Fruit fly (Drosophila melanogaster) whole organism, wandering third instar larva: ENCODE data around the gene CG10283.

Experiments
- Abd-B ChIP-seq: fragments of >200 bp; optimal IDR thresholded peaks from 2 replicates; lab custom pipeline; 2017; ENCODE audit warnings: missing biosample characterization, missing genetic modification characterization
- CG9705 ChIP-seq: fragments of 200-800 bp; sonication (Bioruptor generic); optimal IDR thresholded peaks from 2 replicates; lab custom pipeline; 2018; ENCODE audit warnings: missing biosample characterization, mild to moderate bottlenecking, missing genetic modification characterization
- CrebA ChIP-seq: fragments of 200-800 bp; sonication (Bioruptor generic); optimal IDR thresholded peaks from 2 replicates; lab custom pipeline; 2016; ENCODE audit warnings: missing biosample characterization, mild to moderate bottlenecking, missing genetic modification characterization, borderline replicate concordance
- Dfd ChIP-seq: fragments of >200 bp; optimal IDR thresholded peaks from 2 replicates; lab custom pipeline; 2017; ENCODE audit warnings: missing biosample characterization, missing genetic modification characterization
- Dif ChIP-seq: fragments of 200-275, 200-300 bp; sonication (Bioruptor generic); optimal IDR thresholded peaks from 2 replicates; lab custom pipeline; 2018; ENCODE audit warnings: missing biosample characterization, missing genetic modification characterization; ENCODE audit not compliant: partially characterized antibody
- GATAd ChIP-seq: sonication (Bioruptor generic); optimal IDR thresholded peaks from 2 replicates; lab custom pipeline; 2016; ENCODE audit warnings: missing biosample characterization, missing genetic modification characterization
- HLH106 ChIP-seq: fragments of 200-800 bp; optimal IDR thresholded peaks from 3 replicates; lab custom pipeline; 2019; ENCODE audit warnings: missing biosample characterization, mild to moderate bottlenecking, missing genetic modification characterization, moderate library complexity
- Hr78 ChIP-seq: fragments of >200 bp; optimal IDR thresholded peaks from 2 replicates; lab custom pipeline; 2017; ENCODE audit warnings: missing biosample characterization, missing genetic modification characterization
- Hr83 ChIP-seq: fragments of 200-300 bp; sonication (Bioruptor generic); optimal IDR thresholded peaks from 2 replicates; lab custom pipeline; 2016; ENCODE audit warnings: missing biosample characterization, mild to moderate bottlenecking, missing genetic modification characterization, moderate library complexity; ENCODE audit not compliant: poor library complexity, severe bottlenecking
- Jra ChIP-seq: sonication (Bioruptor generic); optimal IDR thresholded peaks from 2 replicates; lab custom pipeline; 2016; ENCODE audit warnings: missing biosample characterization, missing genetic modification characterization
- Myc ChIP-seq: fragments of >200 bp; optimal IDR thresholded peaks from 2 replicates; lab custom pipeline; 2017
- N ChIP-seq: fragments of >200 bp; optimal IDR thresholded peaks from 2 replicates; lab custom pipeline; 2018; ENCODE audit warnings: missing biosample characterization, missing external identifiers, missing genetic modification characterization
- OdsH ChIP-seq: fragments of 200-800 bp; sonication (Bioruptor generic); optimal IDR thresholded peaks from 2 replicates; lab custom pipeline; 2016; ENCODE audit warnings: missing biosample characterization, mild to moderate bottlenecking, missing genetic modification characterization
- Rel ChIP-seq, 2 experiments: fragments of 200-800 bp; sonication (Bioruptor generic) in 1 of 2; optimal IDR thresholded peaks; 2 replicates in 1 of 2; 3 replicates in 1 of 2; lab custom pipeline; 2016 to 2019; ENCODE audit warnings: mild to moderate bottlenecking in 2 of 2, missing biosample characterization in 2 of 2, missing genetic modification characterization in 2 of 2, moderate library complexity in 1 of 2
- Sp1 ChIP-seq: fragments of 200-800 bp; sonication (Bioruptor generic); optimal IDR thresholded peaks from 3 replicates; lab custom pipeline; 2019; ENCODE audit warnings: missing biosample characterization, mild to moderate bottlenecking, missing genetic modification characterization, moderate library complexity
- Vsx2 ChIP-seq: fragments of 200-300, 225-300 bp; sonication (Bioruptor generic); optimal IDR thresholded peaks from 2 replicates; lab custom pipeline; 2018; ENCODE audit warnings: missing biosample characterization, missing genetic modification characterization; ENCODE audit not compliant: partially characterized antibody
- br ChIP-seq: fragments of 200-800 bp; sonication (Bioruptor generic); optimal IDR thresholded peaks from 2 replicates; lab custom pipeline; 2016; ENCODE audit warnings: missing biosample characterization, missing genetic modification characterization
- brk ChIP-seq: fragments of 200-800 bp; sonication (Bioruptor generic); optimal IDR thresholded peaks from 2 replicates; lab custom pipeline; 2016; ENCODE audit warnings: missing biosample characterization, mild to moderate bottlenecking, missing genetic modification characterization
- dmrt93B ChIP-seq: fragments of 200-800 bp; sonication (Bioruptor generic); optimal IDR thresholded peaks from 2 replicates; lab custom pipeline; 2018; ENCODE audit warnings: missing biosample characterization, mild to moderate bottlenecking, missing genetic modification characterization
- dsf ChIP-seq: sonication (Bioruptor generic); optimal IDR thresholded peaks from 2 replicates; lab custom pipeline; 2016; ENCODE audit warnings: missing biosample characterization, missing genetic modification characterization, borderline replicate concordance
- ey ChIP-seq: fragments of 200-800 bp; sonication (Bioruptor generic); optimal IDR thresholded peaks from 2 replicates; lab custom pipeline; 2016; ENCODE audit warnings: missing biosample characterization, missing genetic modification characterization
- foxo ChIP-seq, 2 experiments: fragments of 200-800 bp; sonication (Bioruptor generic); optimal IDR thresholded peaks; 2 replicates in 1 of 2; 3 replicates in 1 of 2; lab custom pipeline; 2016 to 2017; ENCODE audit warnings: missing biosample characterization in 2 of 2, missing genetic modification characterization in 2 of 2
- fru ChIP-seq: fragments of 200-800 bp; sonication (Bioruptor generic); optimal IDR thresholded peaks from 3 replicates; lab custom pipeline; 2016; ENCODE audit warnings: missing biosample characterization, mild to moderate bottlenecking, missing genetic modification characterization
- jim ChIP-seq: fragments of 175-275, 200-325 bp; sonication (Bioruptor generic); optimal IDR thresholded peaks from 2 replicates; lab custom pipeline; 2016; ENCODE audit warnings: missing biosample characterization, mild to moderate bottlenecking, missing genetic modification characterization
- lola ChIP-seq: fragments of >200 bp; optimal IDR thresholded peaks from 2 replicates; lab custom pipeline; 2017; ENCODE audit warnings: missing biosample characterization, missing genetic modification characterization
- pan ChIP-seq: fragments of >200 bp; optimal IDR thresholded peaks from 2 replicates; lab custom pipeline; 2017
- tai ChIP-seq: sonication (Bioruptor generic); optimal IDR thresholded peaks from 2 replicates; lab custom pipeline; 2016; ENCODE audit warnings: missing biosample characterization, missing genetic modification characterization
- usp ChIP-seq: fragments of >200 bp; optimal IDR thresholded peaks from 2 replicates; lab custom pipeline; 2017; ENCODE audit warnings: missing biosample characterization, missing genetic modification characterization
- woc ChIP-seq: sonication (Bioruptor generic); optimal IDR thresholded peaks from 2 replicates; lab custom pipeline; 2016; ENCODE audit warnings: missing biosample characterization, mild to moderate bottlenecking, missing genetic modification characterization

Gene CG10283

dm6 chr2L:18484040-18484381 lies 302 bp downstream of the CG10283 start:
- TF ChIP-seq HLH106 (tag; lab: Kevin White, UChicago) (no peak), tai (peak; percentile 35), usp (GFP tag; lab: Kevin White, UChicago) (no peak)

dm6 chr2L:18482989-18483388 lies 1.3 kb downstream of the CG10283 start:
- no peak for TF ChIP-seq lola (GFP tag; lab: Kevin White, UChicago)
- TF ChIP-seq GATAd: no peak
- no peak for TF ChIP-seq dmrt93B (GFP tag; lab: Kevin White, UChicago)
- TF ChIP-seq, all 38 proteins: peak for 0

- TF ChIP-seq fru (GFP tag; lab: Kevin White, UChicago) (peak; percentile 8), Jra (GFP tag; lab: Kevin White, UChicago) (no peak), Sp1 (GFP tag; lab: Kevin White, UChicago) (peak; percentile 29)
These were observed 2.1 kb downstream of the CG10283 start for dm6 chr2L:18482170-18482569.

dm6 chr2L:18481746-18482145 lies 2.6 kb downstream of the CG10283 start:
- no peak for TF ChIP-seq foxo (GFP tag; optimal IDR thresholded peaks at IDR 0.05; lab: Kevin White, UChicago)
- TF ChIP-seq brk (GFP tag; lab: Kevin White, UChicago): no peak
- no peak for TF ChIP-seq CG9705 (GFP tag; lab: Kevin White, UChicago)
- no peak for TF ChIP-seq lola (GFP tag; lab: Kevin White, UChicago)
- no peak for TF ChIP-seq Rel (GFP tag; optimal IDR thresholded peaks at IDR 0.05; lab: Kevin White, UChicago)
- TF ChIP-seq Rel (tag; optimal IDR thresholded peaks at IDR 0.05; lab: Kevin White, UChicago): no peak
- TF ChIP-seq dsf (GFP tag; lab: Kevin White, UChicago): no peak

dm6 chr2L:18481064-18481463 lies 3.2 kb downstream of the CG10283 start:
- TF ChIP-seq dmrt93B (GFP tag; lab: Kevin White, UChicago) (no peak), Abd-B (GFP tag; lab: Kevin White, UChicago) (no peak), Dif (GFP tag; lab: Kevin White, UChicago) (no peak), Dfd (GFP tag; lab: Kevin White, UChicago) (no peak), Myc (lab: Kevin White, UChicago) (no peak), Vsx2 (no peak), woc (no peak), Hr83 (no peak), pan (lab: Kevin White, UChicago) (no peak), CrebA (GFP tag; lab: Kevin White, UChicago) (no peak), Hr78 (no peak), Rel (GFP tag; optimal IDR thresholded peaks at IDR 0.05; lab: Kevin White, UChicago) (no peak), Rel (tag; optimal IDR thresholded peaks at IDR 0.05; lab: Kevin White, UChicago) (no peak), ey (GFP tag; lab: Kevin White, UChicago) (no peak), fru (GFP tag; lab: Kevin White, UChicago) (no peak), br (GFP tag; lab: Kevin White, UChicago) (no peak)

- TF ChIP-seq dsf (GFP tag; lab: Kevin White, UChicago) (no peak), GATAd (no peak), jim (GFP tag; lab: Kevin White, UChicago) (no peak), OdsH (no peak), usp (GFP tag; lab: Kevin White, UChicago) (no peak)
These were observed 3.8 kb downstream of the CG10283 start for dm6 chr2L:18480326-18481028.

- TF ChIP-seq Rel (GFP tag; optimal IDR thresholded peaks at IDR 0.05; lab: Kevin White, UChicago) (no peak), Rel (tag; optimal IDR thresholded peaks at IDR 0.05; lab: Kevin White, UChicago) (peak; percentile 7), N (GFP tag; lab: Kevin White, UChicago) (no peak)
These were observed 5.2 kb downstream of the CG10283 start for dm6 chr2L:18479177-18479521.
